Worm (Caenorhabditis elegans) whole organism, young adult: ENCODE results near the gene C50A2.7.

Experiments
- F33H1.4 ChIP-seq: fragments of 200-800 bp; sonication (Bioruptor generic); IDR thresholded peaks from 2 replicates; pipeline ENCODE4 v1.3.6; 2022; ENCODE audit warnings: missing genetic modification reagents, missing genetic modification characterization, missing compliant biosample characterization
- F52B5.7 ChIP-seq: sonication (generic microtip); optimal IDR thresholded peaks from 2 replicates; lab custom pipeline; 2016; ENCODE audit warnings: mild to moderate bottlenecking, missing genetic modification characterization, missing compliant biosample characterization
- ama-1 ChIP-seq, 3 experiments: fragments of 150-350 bp in 1 of 3; sonication (generic microtip) in 2 of 3; optimal IDR thresholded peaks; 2 replicates each; lab custom pipeline; 2014 to 2018; ENCODE audit warnings: missing biosample characterization in 2 of 3, missing genetic modification characterization in 2 of 3, missing genetic modification reagents in 2 of 3
- gei-17 ChIP-seq: fragments of 200-800 bp; sonication (Bioruptor generic); optimal IDR thresholded peaks from 2 replicates; lab custom pipeline; 2018; ENCODE audit warnings: mild to moderate bottlenecking, missing genetic modification characterization, missing compliant biosample characterization
- lag-1 ChIP-seq: fragments of 200-800 bp; sonication (Bioruptor generic); IDR thresholded peaks from 2 replicates; pipeline ENCODE4 v1.3.6; 2022; ENCODE audit warnings: missing genetic modification reagents, missing genetic modification characterization, missing compliant biosample characterization
- nfya-2 ChIP-seq: fragments of 200-800 bp; sonication (Bioruptor generic); IDR thresholded peaks from 2 replicates; pipeline ENCODE4 v1.3.6; 2022; ENCODE audit warnings: missing genetic modification reagents, missing genetic modification characterization, missing compliant biosample characterization
- repo-1 ChIP-seq: sonication (generic microtip); optimal IDR thresholded peaks from 2 replicates; lab custom pipeline; 2017; ENCODE audit warnings: mild to moderate bottlenecking, missing genetic modification characterization, missing compliant biosample characterization
- snpc-3.4 ChIP-seq: sonication (generic microtip); optimal IDR thresholded peaks from 2 replicates; lab custom pipeline; 2017; ENCODE audit warnings: missing genetic modification characterization, mild to moderate bottlenecking, missing compliant biosample characterization, antibody characterized with exemption, moderate library complexity, missing genotype, missing genetic modification reagents
- tbx-9 ChIP-seq: sonication (generic microtip); optimal IDR thresholded peaks from 2 replicates; lab custom pipeline; 2016; ENCODE audit warnings: borderline replicate concordance, missing genetic modification characterization, inconsistent platforms, missing compliant biosample characterization
- unc-62 ChIP-seq: fragments of 150-350 bp; optimal IDR thresholded peaks from 2 replicates; lab custom pipeline; 2014; ENCODE audit warnings: missing biosample characterization, missing genetic modification reagents, missing genetic modification characterization
- ztf-28 ChIP-seq: fragments of 200-800 bp; sonication (Bioruptor generic); IDR thresholded peaks from 2 replicates; pipeline ENCODE4 v1.3.6; 2022; ENCODE audit warnings: missing genetic modification reagents, missing genetic modification characterization, missing compliant biosample characterization

- TF ChIP-seq snpc-3.4 (tag; lab: Kevin White, UChicago) (no peak), F33H1.4 (GFP tag; lab: Robert Waterston, UW) (no peak), repo-1 (no peak), F52B5.7 (no peak), gei-17 (GFP tag; lab: Kevin White, UChicago) (no peak), ama-1 (optimal IDR thresholded peaks at IDR 0.05; lab: Kevin White, UChicago) (no peak), ama-1 (GFP tag; optimal IDR thresholded peaks at IDR 0.05; lab: Kevin White, UChicago) (no peak), lag-1 (no peak), ztf-28 (GFP tag; lab: Robert Waterston, UW) (no peak), nfya-2 (GFP tag; lab: Robert Waterston, UW) (no peak), tbx-9 (tag; lab: Kevin White, UChicago) (no peak), unc-62 (no peak)
Observed at ce11 chrIV:1148425-1149151, 14.6 kb upstream of the C50A2.7 start.
